Worm (Caenorhabditis elegans): ENCODE results near the gene F21F8.5.

The F21F8.5 gene

ce11 chrV:8259016-8259415 is 7.1 kb downstream of the F21F8.5 start, which contains the start of gene C16D9.1:
Gene C16D9.1, plus strand, starts transcription at chrV:8259316.
- TF ChIP-seq W03F9.2 (tag; optimal IDR thresholded peaks at IDR 0.05) (no peak), him-1 (tag; optimal IDR thresholded peaks at IDR 0.05) (no peak), dao-5 (tag; optimal IDR thresholded peaks at IDR 0.05) (no peak)

ce11 chrV:8254973-8255372 is 11.2 kb downstream of the F21F8.5 start:
- TF ChIP-seq him-1 (tag; optimal IDR thresholded peaks at IDR 0.05) = no peak
- TF ChIP-seq dao-5 (tag; optimal IDR thresholded peaks at IDR 0.05) = no peak
- no peak for TF ChIP-seq W03F9.2 (tag; optimal IDR thresholded peaks at IDR 0.05)

ce11 chrV:8253946-8254345 is 12.2 kb downstream of the F21F8.5 start:
- TF ChIP-seq W03F9.2 (tag; optimal IDR thresholded peaks at IDR 0.05) (no peak), dao-5 (tag; optimal IDR thresholded peaks at IDR 0.05) (no peak), him-1 (tag; optimal IDR thresholded peaks at IDR 0.05) (no peak)

ce11 chrV:8252532-8252931 is 13.6 kb downstream of the F21F8.5 start:
- TF ChIP-seq W03F9.2 (tag; optimal IDR thresholded peaks at IDR 0.05) (no peak), dao-5 (tag; optimal IDR thresholded peaks at IDR 0.05) (no peak), him-1 (tag; optimal IDR thresholded peaks at IDR 0.05) (no peak)

DNA sequence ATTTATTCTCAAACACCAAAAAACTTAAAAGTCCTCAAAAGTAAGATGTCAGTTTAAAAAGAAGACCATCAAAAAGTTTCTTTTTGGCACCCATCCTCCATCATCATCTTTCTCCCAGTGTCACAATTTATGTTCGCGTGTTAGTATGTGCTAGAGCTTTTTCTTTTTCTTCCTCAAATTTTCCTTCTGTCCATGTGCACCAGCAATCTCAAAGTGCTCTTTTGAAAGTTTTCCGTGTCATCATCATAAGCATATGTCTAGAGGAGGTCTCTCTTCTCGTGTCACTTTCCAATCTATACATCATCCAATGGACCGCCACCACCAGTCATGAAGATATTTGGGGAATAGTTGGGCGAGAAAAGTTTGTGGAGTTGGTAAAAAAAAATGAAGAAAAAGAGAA is 15.1 kb downstream of the F21F8.5 start:
- no peak for TF ChIP-seq W03F9.2 (tag; optimal IDR thresholded peaks at IDR 0.05)
- TF ChIP-seq dao-5 (tag; optimal IDR thresholded peaks at IDR 0.05) = no peak
- TF ChIP-seq him-1 (tag; optimal IDR thresholded peaks at IDR 0.05) = no peak

- no peak for TF ChIP-seq W03F9.2 (tag; optimal IDR thresholded peaks at IDR 0.05)
- no peak for TF ChIP-seq dao-5 (tag; optimal IDR thresholded peaks at IDR 0.05)
- TF ChIP-seq him-1 (tag; optimal IDR thresholded peaks at IDR 0.05) = no peak
Observed at ce11 chrV:8250208-8250607, 15.9 kb downstream of the F21F8.5 start, which contains the start of gene C16D9.6. Gene C16D9.6, minus strand, starts transcription at chrV:8250308.

- TF ChIP-seq him-1 (tag; optimal IDR thresholded peaks at IDR 0.05) (no peak), W03F9.2 (tag; optimal IDR thresholded peaks at IDR 0.05) (peak; percentile 47)
Observed at ce11 chrV:8247311-8248105, 18.6 kb downstream of the F21F8.5 start.

- no peak for TF ChIP-seq him-1 (tag; optimal IDR thresholded peaks at IDR 0.05)
- TF ChIP-seq W03F9.2 (tag; optimal IDR thresholded peaks at IDR 0.05) = no peak
- no peak for TF ChIP-seq dao-5 (tag; optimal IDR thresholded peaks at IDR 0.05)
Observed at ce11 chrV:8245457-8245856, 20.7 kb downstream of the F21F8.5 start, which contains the start of gene C16D9.5. Gene C16D9.5, minus strand, starts transcription at chrV:8245557.

- TF ChIP-seq dao-5 (tag; optimal IDR thresholded peaks at IDR 0.05) (no peak), him-1 (tag; optimal IDR thresholded peaks at IDR 0.05) (no peak), W03F9.2 (tag; optimal IDR thresholded peaks at IDR 0.05) (no peak)
Observed at ce11 chrV:8243201-8243600, 22.9 kb downstream of the F21F8.5 start.

- TF ChIP-seq dao-5 (tag; optimal IDR thresholded peaks at IDR 0.05) = no peak
- TF ChIP-seq him-1 (tag; optimal IDR thresholded peaks at IDR 0.05) = no peak
- no peak for TF ChIP-seq W03F9.2 (tag; optimal IDR thresholded peaks at IDR 0.05)
Observed at ce11 chrV:8242798-8243197, 23.3 kb downstream of the F21F8.5 start, which contains the start of gene C16D9.4. Gene C16D9.4, minus strand, starts transcription at chrV:8242898.

ce11 chrV:8239928-8240327 is 26.2 kb downstream of the F21F8.5 start, which contains the start of gene C16D9.3:
Gene C16D9.3, minus strand, starts transcription at chrV:8240028.
- TF ChIP-seq W03F9.2 (tag; optimal IDR thresholded peaks at IDR 0.05) (no peak), dao-5 (tag; optimal IDR thresholded peaks at IDR 0.05) (no peak), him-1 (tag; optimal IDR thresholded peaks at IDR 0.05) (no peak)

DNA sequence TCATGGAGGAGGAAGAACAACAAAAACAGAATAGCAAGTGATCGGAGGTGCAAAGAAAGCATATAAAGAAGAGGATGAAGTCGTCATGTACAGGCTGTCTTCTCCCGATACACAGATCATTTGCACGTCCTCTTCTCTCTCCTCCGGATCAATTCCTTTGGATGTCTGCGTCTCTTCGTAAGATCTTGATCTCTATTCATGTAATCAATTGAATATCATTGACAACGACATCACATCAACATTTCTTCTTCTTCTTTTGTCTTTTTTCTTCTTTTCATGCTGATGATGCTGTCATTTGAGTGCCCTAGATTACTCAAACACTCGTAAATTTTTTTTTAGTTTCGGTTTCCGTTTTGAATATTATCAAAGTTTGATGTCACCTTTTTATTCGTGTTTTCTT is 27.8 kb downstream of the F21F8.5 start, which contains the start of gene rol-3:
Gene rol-3, minus strand, starts transcription at position 120 of the 400 bp plus-strand sequence.
- TF ChIP-seq him-1 (tag; optimal IDR thresholded peaks at IDR 0.05) (no peak), dao-5 (tag; optimal IDR thresholded peaks at IDR 0.05) (no peak), W03F9.2 (tag; optimal IDR thresholded peaks at IDR 0.05) (no peak)

DNA sequence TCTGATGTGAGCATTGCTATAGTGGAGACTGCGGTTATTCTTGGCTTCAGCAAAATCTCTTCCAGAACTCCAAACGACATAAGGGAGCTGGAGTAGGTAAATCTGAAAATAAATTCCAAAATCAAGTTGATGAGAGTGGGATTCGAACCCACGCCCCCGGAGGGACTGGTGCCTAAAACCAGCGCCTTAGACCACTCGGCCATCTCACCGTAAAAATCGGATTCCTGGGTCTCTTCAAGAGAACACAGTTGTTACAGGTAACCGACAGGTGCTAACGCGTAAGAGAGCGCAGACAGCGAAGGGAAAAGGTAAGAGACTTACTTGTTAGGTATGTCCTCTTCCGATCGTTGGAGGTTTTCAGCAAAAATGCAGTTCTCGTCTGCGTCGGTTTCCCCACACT is 30.8 kb downstream of the F21F8.5 start:
- no peak for TF ChIP-seq him-1 (tag; optimal IDR thresholded peaks at IDR 0.05)

DNA sequence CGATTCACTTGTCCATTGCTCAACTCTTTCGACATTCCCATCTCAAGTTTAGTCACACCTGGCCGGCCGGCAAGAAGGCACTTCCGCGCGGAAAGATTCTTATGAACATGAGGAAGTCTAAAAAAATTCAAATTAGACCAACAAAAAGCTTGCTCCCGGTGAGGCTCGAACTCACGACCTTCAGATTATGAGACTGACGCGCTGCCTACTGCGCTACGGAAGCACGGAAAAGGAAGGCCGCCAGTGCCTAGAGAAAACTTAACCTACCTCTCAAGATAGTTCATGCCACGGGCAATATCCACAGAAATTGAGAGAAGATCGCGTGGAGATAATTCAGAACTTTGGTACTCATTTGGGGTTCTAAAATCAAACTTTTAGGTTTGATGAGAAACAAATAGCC is 36.1 kb downstream of the F21F8.5 start:
- no peak for TF ChIP-seq him-1 (tag; optimal IDR thresholded peaks at IDR 0.05)
- TF ChIP-seq W03F9.2 (tag; optimal IDR thresholded peaks at IDR 0.05) = no peak
- TF ChIP-seq dao-5 (tag; optimal IDR thresholded peaks at IDR 0.05) = no peak

DNA sequence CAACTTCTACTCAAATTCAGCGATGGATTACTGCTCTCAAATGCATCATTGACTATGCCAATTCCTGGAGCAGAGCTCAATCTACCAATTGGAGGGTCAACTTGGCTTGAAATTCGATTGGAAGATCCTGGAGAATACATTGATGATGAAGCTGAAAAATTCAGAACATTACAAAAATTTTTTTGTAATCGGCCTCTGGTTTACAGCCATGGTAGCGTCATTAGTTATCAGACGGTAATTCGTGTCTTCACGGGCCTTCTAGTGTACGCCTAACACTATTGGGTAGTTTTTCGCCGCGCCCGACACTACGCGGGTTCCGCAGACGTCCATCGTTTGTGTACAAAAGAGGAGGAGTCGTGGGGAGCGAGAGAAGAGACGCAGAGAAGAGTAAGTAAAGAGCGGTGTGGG is 37.4 kb downstream of the F21F8.5 start:
- TF ChIP-seq W03F9.2 (tag; optimal IDR thresholded peaks at IDR 0.05) (peak; percentile 82), dao-5 (tag; optimal IDR thresholded peaks at IDR 0.05) (no peak), him-1 (tag; optimal IDR thresholded peaks at IDR 0.05) (peak; percentile 24)
